Fruit fly (Drosophila melanogaster): ENCODE measurements around the gene Amt.

The Amt gene

DNA sequence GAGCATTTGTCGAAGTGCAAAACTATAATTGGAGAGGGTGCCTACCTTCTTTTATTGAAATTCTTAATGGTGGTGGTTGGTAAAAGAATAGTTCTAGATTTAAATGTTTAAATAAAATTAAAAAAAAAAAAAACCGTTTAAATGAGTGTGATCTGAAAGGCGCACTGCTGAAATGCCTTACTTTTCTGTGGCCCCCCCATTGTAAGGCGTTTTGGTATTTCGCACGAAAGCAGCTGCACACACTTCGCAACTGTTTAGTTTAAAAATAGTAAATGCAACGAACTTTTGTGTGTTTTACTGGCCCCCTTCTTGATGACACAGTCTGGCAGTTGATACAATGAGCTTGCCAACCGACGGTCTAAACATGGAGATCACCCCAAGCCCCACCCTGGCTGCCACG lies 19.5 kb upstream of the Amt start, which contains the start of the genes CG14864 and Zip88E:
Gene CG14864, minus strand, starts transcription at position 113 of the 400 bp plus-strand sequence.
Gene Zip88E, plus strand, starts transcription at position 237 of the 400 bp plus-strand sequence.
- TF ChIP-seq sage (GFP tag; optimal IDR thresholded peaks at IDR 0.05): no peak
- TF ChIP-seq Hr83 (GFP tag; optimal IDR thresholded peaks at IDR 0.05; ENCODE audit: poor library complexity, severe bottlenecking): peak; percentile 22

DNA sequence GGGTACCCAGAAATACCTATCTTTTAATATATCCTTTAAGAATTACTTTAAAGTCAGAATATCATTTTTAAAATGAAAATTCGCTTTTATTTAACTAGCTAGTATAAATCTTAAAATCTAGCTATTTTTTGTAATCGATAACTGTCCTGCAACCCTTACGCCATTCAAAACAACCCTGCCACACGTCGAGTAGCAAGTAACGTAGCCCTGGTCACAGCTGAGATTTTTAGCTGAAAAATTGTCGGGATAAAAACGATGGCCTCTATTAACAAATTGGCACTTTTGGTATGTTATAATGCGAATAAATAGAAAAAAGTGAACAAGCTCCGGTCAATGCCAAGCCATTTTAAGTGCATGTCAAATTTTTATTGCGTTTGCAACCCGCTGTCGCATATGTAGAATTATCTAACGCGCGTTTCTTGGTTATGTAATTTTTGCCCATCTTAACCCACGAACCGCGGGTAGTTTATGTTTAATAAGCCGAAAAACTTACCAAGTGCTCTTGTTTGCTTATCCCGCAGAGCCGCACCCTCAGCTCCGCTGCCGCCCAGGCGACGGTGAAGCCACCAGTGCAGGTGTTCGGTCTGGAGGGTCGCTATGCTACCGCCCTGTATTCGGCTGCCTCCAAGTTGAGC lies 16.6 kb upstream of the Amt start, which contains the start of gene ATPsynO:
Gene ATPsynO, plus strand, starts transcription at position 186 of the 635 bp plus-strand sequence.
- TF ChIP-seq usp (GFP tag; optimal IDR thresholded peaks at IDR 0.05) (no peak), Hr78 (GFP tag; optimal IDR thresholded peaks at IDR 0.05) (no peak), brk (GFP tag; optimal IDR thresholded peaks at IDR 0.05) (no peak), Sp1 (GFP tag; optimal IDR thresholded peaks at IDR 0.05) (peak; percentile 28), Rel (GFP tag; optimal IDR thresholded peaks at IDR 0.05) (no peak), Rel (tag; optimal IDR thresholded peaks at IDR 0.05) (peak; percentile 43), HLH106 (tag; optimal IDR thresholded peaks at IDR 0.05) (peak; percentile 27), rgr (GFP tag; optimal IDR thresholded peaks at IDR 0.05) (no peak), jim (GFP tag; optimal IDR thresholded peaks at IDR 0.05) (no peak), ey (GFP tag; optimal IDR thresholded peaks at IDR 0.05) (no peak), lola (GFP tag; optimal IDR thresholded peaks at IDR 0.05) (no peak), dl (GFP tag; optimal IDR thresholded peaks at IDR 0.05; ENCODE audit: insufficient read depth in 1 of 2, partially characterized antibody in 2 of 2) (no peak), sv (GFP tag; optimal IDR thresholded peaks at IDR 0.05) (no peak), CG9705 (GFP tag; optimal IDR thresholded peaks at IDR 0.05) (no peak), psq (GFP tag; optimal IDR thresholded peaks at IDR 0.05) (no peak), Myc (optimal IDR thresholded peaks at IDR 0.05) (peak; percentile 73), pan (optimal IDR thresholded peaks at IDR 0.05) (no peak), fru (GFP tag; optimal IDR thresholded peaks at IDR 0.05) (no peak), OdsH (GFP tag; optimal IDR thresholded peaks at IDR 0.05) (no peak), Hnf4 (GFP tag; optimal IDR thresholded peaks at IDR 0.05) (no peak), GATAd (GFP tag; optimal IDR thresholded peaks at IDR 0.05) (no peak), Hr83 (GFP tag; optimal IDR thresholded peaks at IDR 0.05; ENCODE audit: poor library complexity, severe bottlenecking) (no peak), Abd-B (GFP tag; optimal IDR thresholded peaks at IDR 0.05) (no peak), woc (GFP tag; optimal IDR thresholded peaks at IDR 0.05) (no peak), Dfd (GFP tag; optimal IDR thresholded peaks at IDR 0.05) (no peak), N (GFP tag; optimal IDR thresholded peaks at IDR 0.05) (no peak), dsf (GFP tag; optimal IDR thresholded peaks at IDR 0.05; ENCODE audit: borderline replicate concordance) (no peak)

DNA sequence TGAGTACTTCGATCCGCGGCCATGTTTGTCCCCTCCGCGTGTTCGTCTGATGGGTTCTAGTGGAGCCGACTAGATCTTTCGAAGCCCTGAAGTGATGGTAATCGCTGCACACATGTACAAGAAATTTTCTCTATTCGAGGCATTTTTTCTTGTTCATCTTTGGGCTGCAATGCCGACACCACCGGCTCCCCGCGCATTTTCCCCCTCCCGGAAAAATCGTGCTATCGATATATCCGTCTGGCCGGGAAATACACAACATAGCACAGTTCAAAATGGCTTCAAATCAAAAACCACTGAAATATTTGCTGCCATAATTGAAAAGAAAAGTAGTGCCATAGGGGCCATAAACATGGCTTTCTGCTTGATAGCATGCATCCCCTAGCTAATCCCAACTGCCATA lies 15.0 kb upstream of the Amt start:
- no peak for TF ChIP-seq HLH106 (tag; optimal IDR thresholded peaks at IDR 0.05)
- no peak for TF ChIP-seq dl (GFP tag; optimal IDR thresholded peaks at IDR 0.05; ENCODE audit: insufficient read depth in 1 of 2, partially characterized antibody in 2 of 2)
- no peak for TF ChIP-seq usp (GFP tag; optimal IDR thresholded peaks at IDR 0.05)

DNA sequence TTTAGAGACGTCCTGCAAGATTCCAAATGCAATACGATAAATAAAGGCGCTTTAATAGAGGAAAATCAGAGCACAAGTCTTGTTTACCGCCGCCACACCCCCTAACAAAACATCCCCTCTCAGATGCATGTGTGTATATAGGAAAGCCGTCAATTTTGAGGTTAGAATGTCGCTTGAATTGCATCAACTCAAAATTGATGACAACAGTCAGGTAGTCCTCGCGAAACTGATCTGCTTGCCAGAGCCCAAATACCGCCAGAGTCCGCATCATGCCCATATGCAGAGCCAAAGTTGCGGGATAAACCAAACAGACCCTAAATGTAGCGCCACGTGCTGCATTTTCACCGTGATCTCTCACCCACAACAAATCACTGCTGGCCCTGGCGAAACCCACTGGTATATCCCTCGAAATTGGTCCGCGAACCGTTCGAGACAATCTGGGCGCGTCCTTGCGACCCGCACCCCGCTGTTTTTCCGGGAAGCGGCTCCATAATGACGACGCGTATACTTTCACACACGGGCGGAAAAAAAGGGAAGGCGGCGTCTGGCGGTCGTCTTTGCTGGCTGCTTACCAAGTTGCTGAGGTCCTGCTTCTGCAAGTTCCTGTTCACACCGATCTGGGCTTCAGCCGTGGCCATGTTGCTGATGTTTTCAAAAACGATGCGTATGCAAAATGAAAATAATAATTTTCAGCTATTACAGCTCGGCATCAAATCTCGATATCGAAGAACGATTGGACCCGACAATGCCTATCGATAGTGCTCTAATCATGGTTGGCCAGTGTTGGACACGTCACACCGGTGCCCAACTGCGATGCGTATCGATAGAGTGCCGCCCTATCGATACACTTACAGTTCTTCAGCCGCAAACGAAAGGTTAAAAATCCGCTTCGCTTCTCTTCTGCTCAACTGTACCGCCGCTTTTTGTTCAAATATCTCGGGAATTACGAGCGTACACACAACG lies 14.1 kb upstream of the Amt start, which contains the start of the genes eIF2gamma and Set:
Gene eIF2gamma, minus strand, starts transcription at position 749 of the 963 bp plus-strand sequence.
Gene Set, plus strand, starts transcription at position 843 of the 963 bp plus-strand sequence.
- TF ChIP-seq Myc (optimal IDR thresholded peaks at IDR 0.05) (peak; percentile 10), OdsH (GFP tag; optimal IDR thresholded peaks at IDR 0.05) (peak; percentile 21), Rel (GFP tag; optimal IDR thresholded peaks at IDR 0.05) (no peak), Rel (tag; optimal IDR thresholded peaks at IDR 0.05) (peak; percentile 54), foxo (GFP tag; optimal IDR thresholded peaks at IDR 0.05) (no peak), sv (GFP tag; optimal IDR thresholded peaks at IDR 0.05) (no peak), Dif (GFP tag; optimal IDR thresholded peaks at IDR 0.05; ENCODE audit: partially characterized antibody) (no peak), GATAd (GFP tag; optimal IDR thresholded peaks at IDR 0.05) (no peak), ey (GFP tag; optimal IDR thresholded peaks at IDR 0.05) (peak; percentile 42), brk (GFP tag; optimal IDR thresholded peaks at IDR 0.05) (no peak), tai (GFP tag; optimal IDR thresholded peaks at IDR 0.05) (no peak), lola (GFP tag; optimal IDR thresholded peaks at IDR 0.05) (no peak), usp (GFP tag; optimal IDR thresholded peaks at IDR 0.05) (no peak), HLH106 (tag; optimal IDR thresholded peaks at IDR 0.05) (peak; percentile 33), CG32264 (GFP tag; optimal IDR thresholded peaks at IDR 0.05) (no peak), Vsx2 (GFP tag; optimal IDR thresholded peaks at IDR 0.05; ENCODE audit: partially characterized antibody) (no peak), psq (GFP tag; optimal IDR thresholded peaks at IDR 0.05) (peak; percentile 14), dl (GFP tag; optimal IDR thresholded peaks at IDR 0.05; ENCODE audit: insufficient read depth in 1 of 2, partially characterized antibody in 2 of 2) (no peak), Hr83 (GFP tag; optimal IDR thresholded peaks at IDR 0.05; ENCODE audit: poor library complexity, severe bottlenecking) (peak; percentile 92), CG9705 (GFP tag; optimal IDR thresholded peaks at IDR 0.05) (peak; percentile 3), dmrt93B (GFP tag; optimal IDR thresholded peaks at IDR 0.05) (no peak), jim (GFP tag; optimal IDR thresholded peaks at IDR 0.05) (peak; percentile 25), N (GFP tag; optimal IDR thresholded peaks at IDR 0.05) (no peak), Mio (GFP tag; optimal IDR thresholded peaks at IDR 0.05) (no peak), Jra (GFP tag; optimal IDR thresholded peaks at IDR 0.05) (no peak)

Data from whole organism, wandering third instar larva.